Fruit fly (Drosophila melanogaster) whole organism, embryonic: ENCODE measurements around the gene Vha68-1.
A peak's percentile ranks its signal among the peaks of the same experiment; 100 is the strongest.

Source experiments
- Adf1 ChIP-seq: fragments of 200-800 bp; sonication (Bioruptor generic); IDR thresholded peaks from 2 replicates; pipeline ENCODE4 v1.3.6; 2022; ENCODE audit warnings: missing biosample characterization, missing genetic modification characterization
- B-H2 ChIP-seq: fragments of 200-800 bp; sonication (Bioruptor generic); optimal IDR thresholded peaks from 2 replicates; lab custom pipeline; 2018; ENCODE audit warnings: missing biosample characterization, mild to moderate bottlenecking, missing genetic modification characterization
- CG14860 ChIP-seq: fragments of 200-800 bp; sonication (Bioruptor generic); IDR thresholded peaks from 3 replicates; pipeline ENCODE4 v1.3.6; 2022; ENCODE audit warnings: missing biosample characterization, missing genetic modification characterization; ENCODE audit not compliant: partially characterized antibody
- CG15073 ChIP-seq: fragments of 200-800 bp; sonication (Bioruptor generic); optimal IDR thresholded peaks from 2 replicates; lab custom pipeline; 2016; ENCODE audit warnings: missing biosample characterization, missing genetic modification characterization
- CG15269 ChIP-seq: fragments of 200-800 bp; sonication (Bioruptor generic); optimal IDR thresholded peaks from 2 replicates; lab custom pipeline; 2018; ENCODE audit warnings: missing biosample characterization, mild to moderate bottlenecking, missing genetic modification characterization, moderate library complexity
- CG16863 ChIP-seq: fragments of 200-800 bp; sonication (Bioruptor generic); optimal IDR thresholded peaks from 3 replicates; lab custom pipeline; 2016; ENCODE audit warnings: missing biosample characterization, missing genetic modification characterization
- CG17186 ChIP-seq: fragments of 200-800 bp; sonication (Bioruptor generic); optimal IDR thresholded peaks from 3 replicates; lab custom pipeline; 2017; ENCODE audit warnings: missing biosample characterization, missing genetic modification reagents, missing genetic modification characterization
- CG2116 ChIP-seq: fragments of 200-800 bp; sonication (Bioruptor generic); optimal IDR thresholded peaks from 3 replicates; lab custom pipeline; 2018; ENCODE audit warnings: missing biosample characterization, mild to moderate bottlenecking, missing genetic modification characterization
- CG2199 ChIP-seq: fragments of 200-800 bp; sonication (Bioruptor generic); IDR thresholded peaks from 3 replicates; pipeline ENCODE4 v1.3.6; 2022; ENCODE audit warnings: missing biosample characterization, missing genetic modification characterization
- CG30020 ChIP-seq: fragments of 200-800 bp; optimal IDR thresholded peaks from 2 replicates; lab custom pipeline; 2019; ENCODE audit warnings: missing biosample characterization, mild to moderate bottlenecking, missing genetic modification characterization, moderate library complexity
- CG30403 ChIP-seq: fragments of 200-800 bp; sonication (Bioruptor generic); optimal IDR thresholded peaks from 3 replicates; lab custom pipeline; 2016; ENCODE audit warnings: missing biosample characterization, missing genetic modification characterization
- CG31388 ChIP-seq: fragments of 200-800 bp; sonication (Bioruptor generic); optimal IDR thresholded peaks from 2 replicates; lab custom pipeline; 2016; ENCODE audit warnings: missing biosample characterization, missing genetic modification characterization
- CG34422 ChIP-seq: fragments of 200-800 bp; sonication (Bioruptor generic); IDR thresholded peaks from 3 replicates; pipeline ENCODE4 v1.3.6; 2022; ENCODE audit warnings: missing biosample characterization, missing genetic modification characterization
- CG3995 ChIP-seq: fragments of 200-800 bp; sonication (Bioruptor generic); optimal IDR thresholded peaks from 3 replicates; lab custom pipeline; 2016; ENCODE audit warnings: missing biosample characterization, missing genetic modification characterization
- CG6272 ChIP-seq: fragments of 200-800 bp; sonication (Bioruptor generic); IDR thresholded peaks from 2 replicates; pipeline ENCODE4 v1.3.6; 2022; ENCODE audit warnings: missing biosample characterization, missing genetic modification characterization
- CG7928 ChIP-seq: fragments of 200-800 bp; sonication (Bioruptor generic); optimal IDR thresholded peaks from 2 replicates; lab custom pipeline; 2017; ENCODE audit warnings: missing biosample characterization, mild to moderate bottlenecking, missing genetic modification characterization
- CG8089 ChIP-seq: fragments of 200-800 bp; sonication (Bioruptor generic); optimal IDR thresholded peaks from 3 replicates; lab custom pipeline; 2016; ENCODE audit warnings: missing biosample characterization, missing genetic modification characterization
- Camta ChIP-seq: fragments of 200-800 bp; sonication (Bioruptor generic); optimal IDR thresholded peaks from 2 replicates; lab custom pipeline; 2016; ENCODE audit warnings: missing biosample characterization, missing genetic modification characterization
- Chrac-16 ChIP-seq: fragments of 200-800 bp; sonication (Bioruptor generic); optimal IDR thresholded peaks from 3 replicates; lab custom pipeline; 2016; ENCODE audit warnings: missing biosample characterization, missing genetic modification characterization
- Dbx ChIP-seq: fragments of 200-800 bp; sonication (Bioruptor generic); IDR thresholded peaks from 3 replicates; pipeline ENCODE4 v1.3.6; 2022; ENCODE audit warnings: missing biosample characterization, missing genetic modification characterization
- Doc3 ChIP-seq: fragments of 200-800 bp; sonication (Bioruptor generic); IDR thresholded peaks from 3 replicates; pipeline ENCODE4 v1.3.6; 2022; ENCODE audit warnings: missing biosample characterization, missing genetic modification characterization; ENCODE audit not compliant: partially characterized antibody
- Drgx ChIP-seq: fragments of 200-800 bp; sonication (Bioruptor generic); IDR thresholded peaks from 2 replicates; pipeline ENCODE4 v1.3.6; 2022; ENCODE audit warnings: missing biosample characterization, missing genetic modification characterization
- Hr51 ChIP-seq, 2 experiments: fragments of 200-800 bp; sonication (Bioruptor generic); optimal IDR thresholded peaks; 2 replicates in 1 of 2; 3 replicates in 1 of 2; lab custom pipeline; 2016 to 2018; ENCODE audit warnings: missing biosample characterization in 2 of 2, missing genetic modification characterization in 2 of 2, mild to moderate bottlenecking in 1 of 2, moderate library complexity in 1 of 2
- Kr ChIP-seq: fragments of 200-800 bp; sonication (Bioruptor generic); optimal IDR thresholded peaks from 2 replicates; lab custom pipeline; 2017; ENCODE audit warnings: missing biosample characterization, mild to moderate bottlenecking, missing genetic modification characterization
- Lhr ChIP-seq: fragments of 200-800 bp; sonication (Bioruptor generic); optimal IDR thresholded peaks from 3 replicates; lab custom pipeline; 2017; ENCODE audit warnings: mild to moderate bottlenecking, missing biosample characterization, missing genetic modification reagents, missing genetic modification characterization
- Lpt ChIP-seq: fragments of >200 bp; optimal IDR thresholded peaks from 2 replicates; lab custom pipeline; 2018; ENCODE audit warnings: missing biosample characterization, missing genetic modification characterization
- NC2α ChIP-seq: fragments of 200-800 bp; sonication (Bioruptor generic); optimal IDR thresholded peaks from 2 replicates; lab custom pipeline; 2016; ENCODE audit warnings: missing biosample characterization, missing genetic modification characterization
- ac ChIP-seq: fragments of 200-800 bp; sonication (Bioruptor generic); optimal IDR thresholded peaks from 3 replicates; lab custom pipeline; 2017; ENCODE audit warnings: missing biosample characterization, mild to moderate bottlenecking, missing genetic modification characterization
- ato ChIP-seq: fragments of 200-800 bp; sonication (Bioruptor generic); IDR thresholded peaks from 2 replicates; pipeline ENCODE4 v1.3.6; 2022; ENCODE audit warnings: missing biosample characterization, missing genetic modification characterization; ENCODE audit not compliant: partially characterized antibody
- crp ChIP-seq, 2 experiments: fragments of 200-800 bp; sonication (Bioruptor generic); optimal IDR thresholded peaks; 2 replicates in 1 of 2; 3 replicates in 1 of 2; lab custom pipeline; 2017; ENCODE audit warnings: missing biosample characterization in 2 of 2, missing genetic modification characterization in 2 of 2, mild to moderate bottlenecking in 1 of 2, moderate library complexity in 1 of 2
- dmrt99B ChIP-seq: fragments of 200-800 bp; sonication (Bioruptor generic); optimal IDR thresholded peaks from 2 replicates; lab custom pipeline; 2018; ENCODE audit warnings: missing biosample characterization, mild to moderate bottlenecking, missing genetic modification characterization, moderate library complexity
- gcm ChIP-seq: fragments of 200-800 bp; sonication (Bioruptor generic); optimal IDR thresholded peaks from 2 replicates; lab custom pipeline; 2019; ENCODE audit warnings: missing biosample characterization, mild to moderate bottlenecking, missing genetic modification characterization, moderate library complexity
- gcm2 ChIP-seq: fragments of 200-800 bp; sonication (Bioruptor generic); optimal IDR thresholded peaks from 2 replicates; lab custom pipeline; 2016; ENCODE audit warnings: missing biosample characterization, missing genetic modification characterization
- gfzf ChIP-seq: fragments of 200-800 bp; sonication (Bioruptor generic); optimal IDR thresholded peaks from 2 replicates; lab custom pipeline; 2016; ENCODE audit warnings: missing biosample characterization, mild to moderate bottlenecking, missing genetic modification characterization, moderate library complexity
- hkb ChIP-seq, 2 experiments: fragments of 200-800 bp in 1 of 2; fragments of >200 bp in 1 of 2; sonication (Bioruptor generic) in 1 of 2; IDR thresholded peaks in 1 of 2; optimal IDR thresholded peaks in 1 of 2; 2 replicates each; pipeline versions ENCODE4 v1.3.6 to Lab custom; 2017 to 2022; ENCODE audit warnings: missing biosample characterization in 1 of 2, missing genetic modification characterization in 1 of 2
- hth ChIP-seq: fragments of >200 bp; optimal IDR thresholded peaks from 2 replicates; lab custom pipeline; 2017; ENCODE audit warnings: inconsistent platforms
- ind ChIP-seq: fragments of 200-800 bp; sonication (Bioruptor generic); optimal IDR thresholded peaks from 3 replicates; lab custom pipeline; 2016; ENCODE audit warnings: missing biosample characterization, missing genetic modification characterization
- knrl ChIP-seq: fragments of 200-800 bp; sonication (Bioruptor generic); IDR thresholded peaks from 3 replicates; pipeline ENCODE4 v1.3.6; 2022; ENCODE audit warnings: missing biosample characterization, missing genetic modification characterization; ENCODE audit not compliant: partially characterized antibody
- lab ChIP-seq: fragments of 200-800 bp; sonication (Bioruptor generic); optimal IDR thresholded peaks from 3 replicates; lab custom pipeline; 2017; ENCODE audit warnings: missing biosample characterization, missing genetic modification characterization, mild to moderate bottlenecking, moderate library complexity, missing genetic modification reagents
- pan ChIP-seq, 4 experiments: fragments of >200 bp in 3 of 4; fragments of 200-800 bp in 1 of 4; sonication (Bioruptor generic) in 1 of 4; optimal IDR thresholded peaks in 3 of 4; IDR thresholded peaks in 1 of 4; 2 replicates each; pipeline versions ENCODE4 v1.3.6 to Lab custom; 2017 to 2022; ENCODE audit warnings: missing biosample characterization in 2 of 4, missing genetic modification characterization in 2 of 4, mixed read lengths in 1 of 4
- peb ChIP-seq: fragments of 200-800 bp; sonication (Bioruptor generic); IDR thresholded peaks from 2 replicates; pipeline ENCODE4 v1.3.6; 2022; ENCODE audit warnings: missing biosample characterization, missing genetic modification characterization
- repo ChIP-seq: fragments of 200-800 bp; sonication (Bioruptor generic); optimal IDR thresholded peaks from 2 replicates; lab custom pipeline; 2016; ENCODE audit warnings: missing biosample characterization, missing genetic modification characterization
- row ChIP-seq: fragments of 200-800 bp; sonication (Bioruptor generic); IDR thresholded peaks from 3 replicates; pipeline ENCODE4 v1.3.6; 2022; ENCODE audit warnings: missing biosample characterization, missing genetic modification characterization
- seq ChIP-seq: fragments of 200-800 bp; sonication (Bioruptor generic); IDR thresholded peaks from 2 replicates; pipeline ENCODE4 v1.3.6; 2022; ENCODE audit warnings: missing biosample characterization, missing genetic modification characterization
- shn ChIP-seq: fragments of 200-800 bp; sonication (Bioruptor generic); optimal IDR thresholded peaks from 3 replicates; lab custom pipeline; 2016; ENCODE audit warnings: missing biosample characterization, missing genetic modification characterization
- sob ChIP-seq: fragments of 200-800 bp; sonication (Bioruptor generic); IDR thresholded peaks from 2 replicates; pipeline ENCODE4 v1.3.6; 2022; ENCODE audit warnings: missing biosample characterization, missing genetic modification characterization
- tgo ChIP-seq: fragments of 200-800 bp; sonication (Bioruptor generic); IDR thresholded peaks from 3 replicates; pipeline ENCODE4 v1.3.6; 2022; ENCODE audit warnings: missing biosample characterization, missing genetic modification characterization
- tin ChIP-seq: fragments of 200-800 bp; sonication (Bioruptor generic); optimal IDR thresholded peaks from 3 replicates; lab custom pipeline; 2016; ENCODE audit warnings: missing biosample characterization, missing genetic modification characterization
- toy ChIP-seq: fragments of 200-800 bp; sonication (Bioruptor generic); IDR thresholded peaks from 2 replicates; pipeline ENCODE4 v1.3.6; 2022; ENCODE audit warnings: missing biosample characterization, missing genetic modification characterization

Gene Vha68-1

DNA sequence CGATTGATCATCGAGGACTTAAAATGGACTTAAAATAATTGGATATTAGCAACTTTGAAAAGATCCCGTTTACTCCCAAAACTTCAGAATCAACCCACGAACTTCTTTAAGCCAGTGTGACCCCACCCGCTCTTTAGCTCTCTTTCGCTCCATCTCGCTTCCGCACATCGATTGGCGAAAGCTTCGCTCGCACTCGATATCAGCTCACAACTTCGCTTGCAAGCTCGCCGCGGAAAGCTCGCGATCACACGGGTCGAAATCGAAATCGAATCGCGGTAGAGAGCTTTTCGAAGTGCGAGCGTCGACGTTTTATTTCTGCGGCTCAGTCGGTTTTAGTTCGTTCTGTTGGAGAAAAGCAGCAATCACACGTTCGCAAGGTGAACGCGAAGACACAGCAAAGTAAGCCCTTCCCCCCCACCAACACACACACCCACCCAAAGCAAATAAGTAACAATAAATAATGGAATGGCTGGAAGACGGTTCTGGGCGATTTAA is 29.8 kb downstream of the Vha68-1 start, which contains the start of gene Vha68-2 (continued):
- TF ChIP-seq dmrt99B (tag; lab: Kevin White, UChicago) = peak; percentile 14
- TF ChIP-seq Lhr (GFP tag; lab: Kevin White, UChicago) = peak; percentile 67
- TF ChIP-seq Camta (GFP tag; lab: Kevin White, UChicago) = peak; percentile 75
- peak; percentile 99 for TF ChIP-seq hkb (optimal IDR thresholded peaks at IDR 0.05; lab: Kevin White, UChicago)
- TF ChIP-seq hkb (GFP tag; IDR thresholded peaks at IDR 0.05; lab: Robert Waterston, UW) = no peak
- peak; percentile 58 for TF ChIP-seq CG8089 (GFP tag; lab: Kevin White, UChicago)
- no peak for TF ChIP-seq Lpt (GFP tag; lab: Kevin White, UChicago)
- no peak for TF ChIP-seq hth (lab: Kevin White, UChicago)
- TF ChIP-seq Doc3 = 0 out of 3 replicates have a peak, but pooled peaks have one; percentile 16
- TF ChIP-seq Hr51 (GFP tag; optimal IDR thresholded peaks at IDR 0.05; lab: Kevin White, UChicago) = peak; percentile 37 to 46
- TF ChIP-seq CG6272 (GFP tag; lab: Robert Waterston, UW) = no peak
- no peak for TF ChIP-seq CG7928
- peak; percentile 30; the same call in 1 of the 3 replicates for TF ChIP-seq tgo (GFP tag; lab: Robert Waterston, UW)
- TF ChIP-seq ato (GFP tag; lab: Robert Waterston, UW) = peak; percentile 35; the same call in 1 of the 2 replicates
- peak; percentile 23 for TF ChIP-seq tin (GFP tag; lab: Kevin White, UChicago)
- TF ChIP-seq B-H2 (GFP tag; lab: Kevin White, UChicago) = peak; percentile 92
- no peak for TF ChIP-seq CG15073 (GFP tag; lab: Kevin White, UChicago)
- peak; percentile 51; the same call in 1 of the 3 replicates for TF ChIP-seq CG34422 (GFP tag; lab: Robert Waterston, UW)
- TF ChIP-seq pan (optimal IDR thresholded peaks at IDR 0.05; lab: Kevin White, UChicago) = no peak
- TF ChIP-seq pan (GFP tag; optimal IDR thresholded peaks at IDR 0.05 in 1 of 2, IDR thresholded peaks at IDR 0.05 in 1 of 2) = peak in 1 of 2 experiments; percentile 6
- TF ChIP-seq gcm2 (GFP tag; lab: Kevin White, UChicago) = no peak
- peak; percentile 67 for TF ChIP-seq lab
- no peak for TF ChIP-seq Chrac-16 (GFP tag; lab: Kevin White, UChicago)
- peak; percentile 56; the same call in 2 of the 3 replicates for TF ChIP-seq knrl (GFP tag; lab: Robert Waterston, UW)
- TF ChIP-seq Kr (GFP tag; lab: Kevin White, UChicago) = no peak
- peak; percentile 88 for TF ChIP-seq row (GFP tag; lab: Robert Waterston, UW)
- TF ChIP-seq repo (GFP tag; lab: Kevin White, UChicago) = peak; percentile 14
- TF ChIP-seq shn = peak; percentile 53
- TF ChIP-seq Dbx (GFP tag; lab: Robert Waterston, UW) = peak; percentile 58; the same call in 2 of the 3 replicates
- TF ChIP-seq CG16863 (GFP tag; lab: Kevin White, UChicago) = no peak
- TF ChIP-seq gcm (GFP tag; lab: Kevin White, UChicago) = no peak
- peak; percentile 61 for TF ChIP-seq CG2116
- no peak for TF ChIP-seq Drgx (GFP tag; lab: Robert Waterston, UW)
- peak; percentile 29 for TF ChIP-seq ind (GFP tag; lab: Kevin White, UChicago)
- peak; percentile 60 for TF ChIP-seq Adf1 (GFP tag; lab: Robert Waterston, UW)
- TF ChIP-seq peb (GFP tag; lab: Robert Waterston, UW) = no peak
- TF ChIP-seq crp (GFP tag; optimal IDR thresholded peaks at IDR 0.05; lab: Kevin White, UChicago) = peak in 1 of 2 experiments; percentile 31
- peak; percentile 10 for TF ChIP-seq NC2α (GFP tag; lab: Kevin White, UChicago)
- no peak for TF ChIP-seq toy (GFP tag; lab: Robert Waterston, UW)
- TF ChIP-seq CG31388 (GFP tag; lab: Kevin White, UChicago) = no peak
- TF ChIP-seq ac (GFP tag; lab: Kevin White, UChicago) = no peak
- TF ChIP-seq CG14860 (GFP tag; lab: Robert Waterston, UW) = no peak
- no peak for TF ChIP-seq CG17186 (GFP tag; lab: Kevin White, UChicago)
- 0 out of 3 replicates have a peak, but pooled peaks have one; percentile 14 for TF ChIP-seq CG2199 (GFP tag; lab: Robert Waterston, UW)
- TF ChIP-seq gfzf = peak; percentile 50
- no peak for TF ChIP-seq CG3995 (GFP tag; lab: Kevin White, UChicago)
- TF ChIP-seq seq = no peak; the same call in 1 of the 2 replicates
- peak; percentile 65 for TF ChIP-seq CG15269 (tag; lab: Kevin White, UChicago)
- no peak for TF ChIP-seq CG30020 (tag; lab: Kevin White, UChicago)
- TF ChIP-seq sob = peak; percentile 83
- peak; percentile 63 for TF ChIP-seq CG30403 (GFP tag; lab: Kevin White, UChicago)
